Worm (Caenorhabditis elegans) whole organism, young adult: Measurements from ENCODE around the gene C26B2.7.

Source experiments
- C17E4.6 ChIP-seq: fragments of 200-800 bp; sonication (Bioruptor generic); IDR thresholded peaks from 2 replicates; pipeline ENCODE4 v1.3.6; 2022; ENCODE audit warnings: missing genetic modification reagents, missing genetic modification characterization, missing compliant biosample characterization
- Y56A3A.18 ChIP-seq: fragments of 200-800 bp; sonication (Bioruptor generic); IDR thresholded peaks from 2 replicates; pipeline ENCODE4 v1.3.6; 2022; ENCODE audit warnings: missing genetic modification reagents, missing genetic modification characterization, missing compliant biosample characterization
- die-1 ChIP-seq: sonication (generic microtip); optimal IDR thresholded peaks from 2 replicates; lab custom pipeline; 2016; ENCODE audit warnings: missing genotype, mild to moderate bottlenecking, missing genetic modification characterization, missing compliant biosample characterization
- him-1 ChIP-seq: sonication (generic microtip); optimal IDR thresholded peaks from 2 replicates; lab custom pipeline; 2016; ENCODE audit warnings: missing genotype, missing genetic modification reagents, missing genetic modification characterization, missing compliant biosample characterization
- unc-62 ChIP-seq: fragments of 150-350 bp; optimal IDR thresholded peaks from 2 replicates; lab custom pipeline; 2014; ENCODE audit warnings: missing biosample characterization, missing genetic modification reagents, missing genetic modification characterization
- ztf-28 ChIP-seq: fragments of 200-800 bp; sonication (Bioruptor generic); IDR thresholded peaks from 2 replicates; pipeline ENCODE4 v1.3.6; 2022; ENCODE audit warnings: missing genetic modification reagents, missing genetic modification characterization, missing compliant biosample characterization

DNA sequence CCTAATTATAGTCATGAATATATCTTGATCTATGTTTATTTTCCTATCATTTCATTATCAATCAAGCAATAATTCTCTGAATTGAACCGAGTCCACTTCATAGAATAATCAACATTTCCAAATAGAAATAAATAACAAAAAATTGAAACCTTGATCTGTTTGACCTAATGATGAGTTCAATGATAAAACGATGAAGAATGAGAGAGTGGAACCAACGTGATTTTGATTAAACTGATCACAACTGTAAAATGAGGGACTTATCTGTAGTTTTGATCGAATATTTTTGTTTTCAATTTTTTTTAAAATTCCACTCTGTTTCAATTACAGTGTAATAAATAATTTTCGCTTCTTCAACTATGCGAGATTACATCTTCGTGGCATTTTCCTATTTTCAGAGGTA lies 26.8 kb downstream of the C26B2.7 start:
- no peak for TF ChIP-seq him-1 (tag; lab: Kevin White, UChicago)
- TF ChIP-seq die-1 (tag; lab: Kevin White, UChicago), result no peak
- TF ChIP-seq ztf-28, result no peak
- TF ChIP-seq unc-62 (GFP tag; lab: Kevin White, UChicago), result no peak
- no peak for TF ChIP-seq C17E4.6 (GFP tag; lab: Robert Waterston, UW)
- no peak for TF ChIP-seq Y56A3A.18 (GFP tag; lab: Robert Waterston, UW)
